Worm (Caenorhabditis elegans) whole organism, young adult: Measurements from ENCODE around the gene clec-85.

Experiments
- mcd-1 ChIP-seq: fragments of 200-800 bp; sonication (Bioruptor generic); IDR thresholded peaks from 2 replicates; pipeline ENCODE4 v1.3.6; 2022; ENCODE audit warnings: missing genetic modification reagents, missing genetic modification characterization, missing compliant biosample characterization
- snpc-1.1 ChIP-seq: sonication (generic microtip); optimal IDR thresholded peaks from 2 replicates; lab custom pipeline; 2017; ENCODE audit warnings: missing genetic modification characterization, mild to moderate bottlenecking, missing compliant biosample characterization, antibody characterized with exemption, moderate library complexity, missing genotype, missing genetic modification reagents; ENCODE audit not compliant: insufficient read depth
- unc-62 ChIP-seq: fragments of 150-350 bp; optimal IDR thresholded peaks from 2 replicates; lab custom pipeline; 2014; ENCODE audit warnings: missing biosample characterization, missing genetic modification reagents, missing genetic modification characterization
- ztf-6 ChIP-seq: fragments of 200-800 bp; sonication (Bioruptor generic); IDR thresholded peaks from 2 replicates; pipeline ENCODE4 v1.3.6; 2022; ENCODE audit warnings: missing genetic modification reagents, missing genetic modification characterization, missing compliant biosample characterization

ce11 chrIV:2892787-2893485 lies 42.2 kb downstream of the clec-85 start:
- TF ChIP-seq mcd-1 (GFP tag; lab: Robert Waterston, UW) = no peak
- no peak for TF ChIP-seq ztf-6
- no peak for TF ChIP-seq snpc-1.1 (tag; lab: Kevin White, UChicago)
- no peak for TF ChIP-seq unc-62 (GFP tag; lab: Kevin White, UChicago)
